Worm (Caenorhabditis elegans): Measurements from ENCODE around the gene Y17D7B.2.

The Y17D7B.2 gene

DNA sequence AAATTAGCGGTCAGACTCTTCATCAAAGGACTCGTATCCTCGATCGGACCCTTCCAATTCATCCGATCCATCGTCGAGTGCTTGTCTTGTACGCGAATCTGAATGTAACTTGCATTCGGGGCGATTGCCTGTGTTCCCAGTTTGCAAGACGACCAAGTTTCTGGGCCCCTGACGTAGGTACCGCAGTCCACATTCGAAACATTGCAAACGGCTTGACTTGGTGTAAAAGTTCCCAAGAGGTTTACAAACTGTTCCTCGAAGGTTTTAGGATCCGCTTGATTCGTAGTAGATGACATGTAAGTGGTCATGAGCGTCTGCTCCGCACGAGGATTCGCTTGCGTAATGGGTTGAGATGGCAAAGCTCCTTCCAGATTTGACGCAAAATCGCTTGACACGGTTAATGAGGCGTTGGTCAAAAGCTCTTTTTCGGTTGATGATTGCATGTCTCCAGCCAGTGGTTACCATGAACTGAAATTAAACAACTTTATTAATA lies 11.2 kb upstream of the Y17D7B.2 start, which contains the start of gene Y17D7B.4:
Gene Y17D7B.4 (minus strand): TSS at position 443 of the 493 bp plus-strand sequence.
- no peak for TF ChIP-seq F13C5.2 (tag; optimal IDR thresholded peaks at IDR 0.05)
- no peak for TF ChIP-seq pes-1 (GFP tag; IDR thresholded peaks at IDR 0.05)
- no peak for TF ChIP-seq flt-1 (GFP tag; IDR thresholded peaks at IDR 0.05)
- TF ChIP-seq ceh-36 (tag; optimal IDR thresholded peaks at IDR 0.05) = no peak
- TF ChIP-seq ets-7 (tag; optimal IDR thresholded peaks at IDR 0.05) = no peak
- TF ChIP-seq sea-1 (GFP tag; conservative IDR thresholded peaks at IDR 0.05) = no peak
- no peak for TF ChIP-seq hmg-4 (GFP tag; optimal IDR thresholded peaks at IDR 0.05)
- TF ChIP-seq B0310.2 (tag; optimal IDR thresholded peaks at IDR 0.05) = no peak
- TF ChIP-seq ceh-13 (GFP tag; optimal IDR thresholded peaks at IDR 0.05) = no peak
- TF ChIP-seq hnd-1 (tag; optimal IDR thresholded peaks at IDR 0.05) = no peak
- TF ChIP-seq tbx-11 (GFP tag; IDR thresholded peaks at IDR 0.05) = no peak
- no peak for TF ChIP-seq hmbx-1 (tag; optimal IDR thresholded peaks at IDR 0.05)
- no peak for TF ChIP-seq aly-1 (tag; optimal IDR thresholded peaks at IDR 0.05)
- no peak for TF ChIP-seq tbx-37 (GFP tag; conservative IDR thresholded peaks at IDR 0.05)
- no peak for TF ChIP-seq scrt-1 (GFP tag; IDR thresholded peaks at IDR 0.05)
- no peak for TF ChIP-seq ama-1 (optimal IDR thresholded peaks at IDR 0.05)
- no peak for TF ChIP-seq tra-4 (tag; optimal IDR thresholded peaks at IDR 0.05)

- TF ChIP-seq tbx-11 (GFP tag; IDR thresholded peaks at IDR 0.05) = no peak
- no peak for TF ChIP-seq B0310.2 (tag; optimal IDR thresholded peaks at IDR 0.05)
- no peak for TF ChIP-seq ets-7 (tag; optimal IDR thresholded peaks at IDR 0.05)
- no peak for TF ChIP-seq hmbx-1 (tag; optimal IDR thresholded peaks at IDR 0.05)
- no peak for TF ChIP-seq sea-1 (GFP tag; conservative IDR thresholded peaks at IDR 0.05)
- no peak for TF ChIP-seq ceh-13 (GFP tag; optimal IDR thresholded peaks at IDR 0.05)
- no peak for TF ChIP-seq tra-4 (tag; optimal IDR thresholded peaks at IDR 0.05)
- TF ChIP-seq hmg-4 (GFP tag; optimal IDR thresholded peaks at IDR 0.05) = no peak
- TF ChIP-seq pes-1 (GFP tag; IDR thresholded peaks at IDR 0.05) = no peak
- no peak for TF ChIP-seq ceh-36 (tag; optimal IDR thresholded peaks at IDR 0.05)
- TF ChIP-seq scrt-1 (GFP tag; IDR thresholded peaks at IDR 0.05) = no peak
Observed at ce11 chrV:18780605-18781004, 6.9 kb upstream of the Y17D7B.2 start.

ce11 chrV:18782747-18783146 lies 4.8 kb upstream of the Y17D7B.2 start:
- no peak for TF ChIP-seq B0310.2 (tag; optimal IDR thresholded peaks at IDR 0.05)
- no peak for TF ChIP-seq pes-1 (GFP tag; IDR thresholded peaks at IDR 0.05)

- no peak for TF ChIP-seq pes-1 (GFP tag; IDR thresholded peaks at IDR 0.05)
- no peak for TF ChIP-seq flt-1 (GFP tag; IDR thresholded peaks at IDR 0.05)
- TF ChIP-seq aly-1 (tag; optimal IDR thresholded peaks at IDR 0.05) = no peak
- no peak for TF ChIP-seq hnd-1 (tag; optimal IDR thresholded peaks at IDR 0.05)
- no peak for TF ChIP-seq ceh-13 (GFP tag; optimal IDR thresholded peaks at IDR 0.05)
- TF ChIP-seq B0310.2 (tag; optimal IDR thresholded peaks at IDR 0.05) = no peak
- no peak for TF ChIP-seq tbx-37 (GFP tag; conservative IDR thresholded peaks at IDR 0.05)
- TF ChIP-seq scrt-1 (GFP tag; IDR thresholded peaks at IDR 0.05) = no peak
- no peak for TF ChIP-seq hmg-4 (GFP tag; optimal IDR thresholded peaks at IDR 0.05)
- TF ChIP-seq F13C5.2 (tag; optimal IDR thresholded peaks at IDR 0.05) = no peak
- no peak for TF ChIP-seq ama-1 (optimal IDR thresholded peaks at IDR 0.05)
- no peak for TF ChIP-seq tbx-11 (GFP tag; IDR thresholded peaks at IDR 0.05)
- TF ChIP-seq ets-7 (tag; optimal IDR thresholded peaks at IDR 0.05) = no peak
- TF ChIP-seq sea-1 (GFP tag; conservative IDR thresholded peaks at IDR 0.05) = no peak
- no peak for TF ChIP-seq ceh-36 (tag; optimal IDR thresholded peaks at IDR 0.05)
- no peak for TF ChIP-seq hmbx-1 (tag; optimal IDR thresholded peaks at IDR 0.05)
- TF ChIP-seq tra-4 (tag; optimal IDR thresholded peaks at IDR 0.05) = no peak
Observed at ce11 chrV:18783474-18783873, 4.1 kb upstream of the Y17D7B.2 start, which contains the start of gene Y17D7B.10. TSS of gene Y17D7B.10 (plus strand) at chrV:18783716.

DNA sequence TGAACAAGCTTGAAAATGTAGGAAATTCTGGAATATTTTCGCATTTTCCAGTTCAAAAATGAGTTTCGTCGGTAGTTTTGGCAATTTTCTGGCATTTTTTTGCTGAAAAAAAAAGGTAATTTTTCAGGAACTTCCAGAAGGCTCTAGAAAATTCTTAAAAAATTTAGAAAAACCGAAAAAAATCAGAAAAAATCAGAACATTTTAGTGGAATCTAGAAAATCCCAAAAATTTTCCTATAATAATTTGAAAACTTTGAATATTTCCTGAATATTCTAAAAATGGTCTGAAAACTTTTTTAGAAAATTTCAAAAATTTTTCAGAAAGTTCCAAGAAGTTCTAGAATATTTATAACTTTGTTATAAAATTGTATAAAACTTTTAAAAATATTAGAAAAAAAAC lies 845 bp upstream of the Y17D7B.2 start, which contains the start of gene Y17D7B.3:
Gene Y17D7B.3 (minus strand): TSS at position 101 of the 400 bp plus-strand sequence.
- TF ChIP-seq tra-4 (tag; optimal IDR thresholded peaks at IDR 0.05) (no peak), hmbx-1 (tag; optimal IDR thresholded peaks at IDR 0.05) (no peak), pes-1 (GFP tag; IDR thresholded peaks at IDR 0.05) (no peak), flt-1 (GFP tag; IDR thresholded peaks at IDR 0.05) (no peak), tbx-11 (GFP tag; IDR thresholded peaks at IDR 0.05) (no peak)

ce11 chrV:18790658-18791057 lies 3.1 kb downstream of the Y17D7B.2 start, which contains the start of gene nhr-231:
TSS of gene nhr-231 (plus strand) at chrV:18790958.
- TF ChIP-seq sea-1 (GFP tag; conservative IDR thresholded peaks at IDR 0.05) (no peak), tbx-37 (GFP tag; conservative IDR thresholded peaks at IDR 0.05) (no peak), flt-1 (GFP tag; IDR thresholded peaks at IDR 0.05) (no peak), ets-7 (tag; optimal IDR thresholded peaks at IDR 0.05) (no peak), tbx-11 (GFP tag; IDR thresholded peaks at IDR 0.05) (no peak), tra-4 (tag; optimal IDR thresholded peaks at IDR 0.05) (no peak), B0310.2 (tag; optimal IDR thresholded peaks at IDR 0.05) (no peak), hnd-1 (tag; optimal IDR thresholded peaks at IDR 0.05) (no peak), aly-1 (tag; optimal IDR thresholded peaks at IDR 0.05) (no peak), scrt-1 (GFP tag; IDR thresholded peaks at IDR 0.05) (no peak), hmbx-1 (tag; optimal IDR thresholded peaks at IDR 0.05) (no peak), ceh-13 (GFP tag; optimal IDR thresholded peaks at IDR 0.05) (no peak), F13C5.2 (tag; optimal IDR thresholded peaks at IDR 0.05) (no peak), ama-1 (optimal IDR thresholded peaks at IDR 0.05) (no peak)

DNA sequence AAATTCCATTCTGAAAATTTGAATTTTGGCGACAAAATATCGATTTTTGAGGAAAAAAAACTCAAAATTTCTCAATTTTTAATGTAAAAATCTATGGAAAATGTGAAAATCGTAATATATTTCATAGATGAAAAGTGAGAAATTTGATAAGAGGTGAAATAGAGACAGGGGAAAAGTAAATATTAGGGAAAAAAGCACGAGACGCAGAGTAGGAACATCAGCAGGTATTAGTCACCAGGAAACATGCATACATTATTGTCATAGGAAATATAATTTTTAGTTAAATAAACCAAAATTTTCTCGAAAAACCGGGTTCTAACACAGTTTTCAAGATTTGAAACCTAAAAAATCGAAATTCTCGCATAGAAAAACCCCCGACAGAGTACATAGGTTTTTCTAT lies 13.3 kb downstream of the Y17D7B.2 start, which contains the start of gene nhr-170:
Gene nhr-170 (minus strand): TSS at position 16 of the 400 bp plus-strand sequence.
- TF ChIP-seq tbx-11 (GFP tag; IDR thresholded peaks at IDR 0.05) = no peak
- no peak for TF ChIP-seq hmbx-1 (tag; optimal IDR thresholded peaks at IDR 0.05)
- TF ChIP-seq ets-7 (tag; optimal IDR thresholded peaks at IDR 0.05) = no peak
- no peak for TF ChIP-seq ceh-36 (tag; optimal IDR thresholded peaks at IDR 0.05)
- TF ChIP-seq scrt-1 (GFP tag; IDR thresholded peaks at IDR 0.05) = no peak
- no peak for TF ChIP-seq hnd-1 (tag; optimal IDR thresholded peaks at IDR 0.05)
- TF ChIP-seq pes-1 (GFP tag; IDR thresholded peaks at IDR 0.05) = no peak

- TF ChIP-seq scrt-1 (GFP tag; IDR thresholded peaks at IDR 0.05) (no peak), tbx-37 (GFP tag; conservative IDR thresholded peaks at IDR 0.05) (no peak), ceh-36 (tag; optimal IDR thresholded peaks at IDR 0.05) (no peak), pes-1 (GFP tag; IDR thresholded peaks at IDR 0.05) (no peak), sea-1 (GFP tag; conservative IDR thresholded peaks at IDR 0.05) (no peak), tra-4 (tag; optimal IDR thresholded peaks at IDR 0.05) (no peak), hmg-4 (GFP tag; optimal IDR thresholded peaks at IDR 0.05) (no peak), hmbx-1 (tag; optimal IDR thresholded peaks at IDR 0.05) (no peak), ets-7 (tag; optimal IDR thresholded peaks at IDR 0.05) (no peak), F13C5.2 (tag; optimal IDR thresholded peaks at IDR 0.05) (no peak), tbx-11 (GFP tag; IDR thresholded peaks at IDR 0.05) (no peak), flt-1 (GFP tag; IDR thresholded peaks at IDR 0.05) (no peak), ama-1 (optimal IDR thresholded peaks at IDR 0.05) (no peak), ceh-13 (GFP tag; optimal IDR thresholded peaks at IDR 0.05) (no peak), hnd-1 (tag; optimal IDR thresholded peaks at IDR 0.05) (no peak), B0310.2 (tag; optimal IDR thresholded peaks at IDR 0.05) (no peak), aly-1 (tag; optimal IDR thresholded peaks at IDR 0.05) (no peak)
Observed at ce11 chrV:18802077-18802476, 14.5 kb downstream of the Y17D7B.2 start, which contains the start of gene C54E10.11. TSS of gene C54E10.11 (minus strand) at chrV:18802177.

Data from whole organism, early embryonic.